Fruit fly (Drosophila melanogaster): Measurements from ENCODE around the gene ase.

ase gene

DNA sequence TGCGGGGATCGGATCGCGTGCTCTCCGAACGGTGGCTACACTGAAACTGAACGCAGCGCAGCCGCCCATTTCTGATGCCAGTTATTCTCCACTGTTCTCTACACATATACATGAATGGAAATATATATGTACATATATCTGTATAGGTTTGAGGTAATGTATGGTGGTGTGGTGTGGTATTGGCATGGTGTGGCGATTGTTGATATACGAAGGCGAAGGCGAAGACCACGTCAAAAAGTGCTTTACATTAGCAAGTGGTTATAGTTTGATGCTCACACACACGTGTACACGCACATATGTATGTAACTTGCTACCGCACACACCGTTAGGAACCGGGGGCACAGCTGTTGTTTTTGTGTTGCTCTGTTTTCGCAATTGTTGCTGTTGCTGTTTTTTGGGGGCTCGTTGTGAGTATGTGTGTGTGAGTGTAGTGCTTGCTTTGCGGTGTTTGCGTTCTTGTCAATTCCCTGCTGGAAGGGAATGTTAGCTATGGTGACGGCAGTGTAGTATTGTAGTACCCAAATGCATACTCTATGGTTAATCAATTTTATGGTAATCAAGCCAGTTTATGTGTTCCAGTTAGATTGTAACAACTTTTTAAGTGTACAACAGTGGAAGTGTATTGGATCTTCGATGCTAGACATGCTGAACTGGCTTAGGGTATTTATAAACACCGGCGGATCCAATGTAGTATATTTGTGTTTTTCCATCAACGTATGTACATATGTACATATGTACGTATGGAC, 33.1 kb downstream of the ase start, which contains the start of gene CG17896 (continued):
- TF ChIP-seq nmo (GFP tag; optimal IDR thresholded peaks at IDR 0.05) = peak; percentile 96
- TF ChIP-seq E2f1 (GFP tag; IDR thresholded peaks at IDR 0.05) = peak; percentile 98
- TF ChIP-seq CG13287 (GFP tag; IDR thresholded peaks at IDR 0.05; ENCODE audit: partially characterized antibody) = no peak
- peak; percentile 81 for TF ChIP-seq CG8290 (GFP tag; optimal IDR thresholded peaks at IDR 0.05)
- TF ChIP-seq CG8290 (tag; optimal IDR thresholded peaks at IDR 0.05) = peak in 1 of 2 experiments; percentile 100
- TF ChIP-seq crol (GFP tag; IDR thresholded peaks at IDR 0.05) = no peak
- peak; percentile 94 for TF ChIP-seq Hmx (GFP tag; optimal IDR thresholded peaks at IDR 0.05)
- TF ChIP-seq repo (GFP tag; optimal IDR thresholded peaks at IDR 0.05) = peak; percentile 97
- TF ChIP-seq CG10543 (GFP tag; optimal IDR thresholded peaks at IDR 0.05) = peak; percentile 85
- TF ChIP-seq ro (GFP tag; IDR thresholded peaks at IDR 0.05) = peak; percentile 92
- peak; percentile 97 for TF ChIP-seq slou (GFP tag; optimal IDR thresholded peaks at IDR 0.05)
- peak; percentile 84 for TF ChIP-seq CG6654 (GFP tag; optimal IDR thresholded peaks at IDR 0.05)
- peak; percentile 98 for TF ChIP-seq CG34422 (GFP tag; IDR thresholded peaks at IDR 0.05)
- TF ChIP-seq da (GFP tag; optimal IDR thresholded peaks at IDR 0.05) = peak; percentile 97
- TF ChIP-seq CG4707 (GFP tag; optimal IDR thresholded peaks at IDR 0.05) = peak; percentile 85
- peak; percentile 99 for TF ChIP-seq wdn (GFP tag; IDR thresholded peaks at IDR 0.05)
- peak; percentile 96 for TF ChIP-seq ken (GFP tag; IDR thresholded peaks at IDR 0.05)
- TF ChIP-seq tup (GFP tag; optimal IDR thresholded peaks at IDR 0.05) = peak; percentile 96
- peak; percentile 85 for TF ChIP-seq CG3995 (GFP tag; optimal IDR thresholded peaks at IDR 0.05)
- TF ChIP-seq crp (GFP tag; optimal IDR thresholded peaks at IDR 0.05) = peak in 1 of 2 experiments; percentile 67
- TF ChIP-seq CG15073 (GFP tag; optimal IDR thresholded peaks at IDR 0.05) = peak; percentile 81
- TF ChIP-seq cg (GFP tag; optimal IDR thresholded peaks at IDR 0.05) = peak; percentile 96
- TF ChIP-seq Hr3 (GFP tag; optimal IDR thresholded peaks at IDR 0.05) = peak; percentile 97
- peak; percentile 84 for TF ChIP-seq wek (GFP tag; optimal IDR thresholded peaks at IDR 0.05)
- peak; percentile 97 for TF ChIP-seq H15 (GFP tag; IDR thresholded peaks at IDR 0.05)
- TF ChIP-seq chinmo (GFP tag; IDR thresholded peaks at IDR 0.05; ENCODE audit: partially characterized antibody) = 0 out of 4 replicates have a peak, but pooled peaks have one; percentile 62
- no peak for TF ChIP-seq CG15479 (GFP tag; optimal IDR thresholded peaks at IDR 0.05)
- TF ChIP-seq fru (optimal IDR thresholded peaks at IDR 0.05) = no peak
- peak; percentile 89 for TF ChIP-seq CG1529 (GFP tag; optimal IDR thresholded peaks at IDR 0.05)
- peak; percentile 35 to 67 for TF ChIP-seq insv (GFP tag; optimal IDR thresholded peaks at IDR 0.05)
- peak; percentile 97 for TF ChIP-seq GATAe (GFP tag; conservative IDR thresholded peaks at IDR 0.05)
- peak; percentile 96 for TF ChIP-seq CG32767 (GFP tag; IDR thresholded peaks at IDR 0.05)
- TF ChIP-seq CG8944 (GFP tag; optimal IDR thresholded peaks at IDR 0.05) = peak; percentile 98
- peak; percentile 97 for TF ChIP-seq NfI (GFP tag; optimal IDR thresholded peaks at IDR 0.05)
- peak; percentile 96 for TF ChIP-seq CG17328 (GFP tag; IDR thresholded peaks at IDR 0.05)
- peak; percentile 94 for TF ChIP-seq Myb (GFP tag; optimal IDR thresholded peaks at IDR 0.05)
- peak; percentile 99 for TF ChIP-seq mam (GFP tag; optimal IDR thresholded peaks at IDR 0.05)
- TF ChIP-seq CG42726 (GFP tag; IDR thresholded peaks at IDR 0.05; ENCODE audit: partially characterized antibody) = no peak
- peak; percentile 95 for TF ChIP-seq CG4404 (GFP tag; IDR thresholded peaks at IDR 0.05)
- peak; percentile 97 for TF ChIP-seq NC2α (GFP tag; optimal IDR thresholded peaks at IDR 0.05)
- TF ChIP-seq aop (GFP tag; IDR thresholded peaks at IDR 0.05) = peak; percentile 83
- TF ChIP-seq NC2β (GFP tag; optimal IDR thresholded peaks at IDR 0.05) = peak; percentile 96
- no peak for TF ChIP-seq knrl (GFP tag; IDR thresholded peaks at IDR 0.05; ENCODE audit: partially characterized antibody)
- no peak for TF ChIP-seq CG14860 (GFP tag; IDR thresholded peaks at IDR 0.05; ENCODE audit: partially characterized antibody)
- peak; percentile 97 for TF ChIP-seq CG6689 (GFP tag; IDR thresholded peaks at IDR 0.05)
- TF ChIP-seq CG13123 (GFP tag; optimal IDR thresholded peaks at IDR 0.05) = peak; percentile 94
- TF ChIP-seq dpn (GFP tag; optimal IDR thresholded peaks at IDR 0.05) = peak; percentile 99
- peak in 2 of 3 experiments; percentile 50 to 76 for TF ChIP-seq lola (GFP tag; optimal IDR thresholded peaks at IDR 0.05)
- TF ChIP-seq D19A (tag; optimal IDR thresholded peaks at IDR 0.05) = peak; percentile 99
- TF ChIP-seq Nf-YC (tag; optimal IDR thresholded peaks at IDR 0.05) = peak; percentile 76

All from whole organism, embryonic.